Fruit fly (Drosophila melanogaster) S2 (cell line): ENCODE results near the gene Cpr76Bb.

Experiments used
- CG8478 ChIP-seq: fragments of >200 bp; optimal IDR thresholded peaks from 2 replicates; lab custom pipeline; 2018
- CTCF ChIP-seq, 2 experiments: fragments of >200 bp; optimal IDR thresholded peaks; 2 replicates each; lab custom pipeline; 2018

DNA sequence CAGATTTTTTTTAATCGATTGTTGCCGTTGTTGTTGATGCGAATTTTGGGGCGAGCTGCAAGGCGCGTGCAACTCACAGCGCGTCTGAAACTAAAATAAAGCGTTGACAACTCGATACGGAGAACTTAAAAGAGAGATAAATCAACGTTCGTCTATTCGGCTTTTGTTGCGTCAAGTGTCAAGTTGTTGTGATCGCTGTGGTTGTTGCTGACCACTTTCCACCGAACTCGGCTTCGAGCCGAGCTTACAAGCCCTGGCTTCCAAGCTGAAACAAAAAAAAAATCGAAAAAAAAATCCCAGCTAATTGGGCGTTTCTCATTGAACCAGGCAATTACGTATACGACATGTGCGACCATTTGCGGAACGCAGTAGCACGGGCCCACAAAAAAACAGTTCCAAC, 15.7 kb upstream of the Cpr76Bb start, which contains the start of gene CG9452:
- TF ChIP-seq CTCF (optimal IDR thresholded peaks at IDR 0.05; lab: Kevin White, UChicago) = no peak
- TF ChIP-seq CG8478 (lab: Kevin White, UChicago) = no peak
